Fruit fly (Drosophila melanogaster) whole organism, wandering third instar larva: Measurements from ENCODE around the gene Rpn10.
A peak's percentile ranks its signal among the peaks of the same experiment; 100 is the strongest.

Experiments
- Abd-B ChIP-seq: fragments of >200 bp; optimal IDR thresholded peaks from 2 replicates; lab custom pipeline; 2017; ENCODE audit warnings: missing biosample characterization, missing genetic modification characterization
- CG32264 ChIP-seq: fragments of 200-800 bp; sonication (Bioruptor generic); optimal IDR thresholded peaks from 2 replicates; lab custom pipeline; 2016; ENCODE audit warnings: missing biosample characterization, missing genetic modification characterization
- CG9705 ChIP-seq: fragments of 200-800 bp; sonication (Bioruptor generic); optimal IDR thresholded peaks from 2 replicates; lab custom pipeline; 2018; ENCODE audit warnings: missing biosample characterization, mild to moderate bottlenecking, missing genetic modification characterization
- CrebA ChIP-seq: fragments of 200-800 bp; sonication (Bioruptor generic); optimal IDR thresholded peaks from 2 replicates; lab custom pipeline; 2016; ENCODE audit warnings: missing biosample characterization, mild to moderate bottlenecking, missing genetic modification characterization, borderline replicate concordance
- Dfd ChIP-seq: fragments of >200 bp; optimal IDR thresholded peaks from 2 replicates; lab custom pipeline; 2017; ENCODE audit warnings: missing biosample characterization, missing genetic modification characterization
- Dif ChIP-seq: fragments of 200-275, 200-300 bp; sonication (Bioruptor generic); optimal IDR thresholded peaks from 2 replicates; lab custom pipeline; 2018; ENCODE audit warnings: missing biosample characterization, missing genetic modification characterization; ENCODE audit not compliant: partially characterized antibody
- GATAd ChIP-seq: sonication (Bioruptor generic); optimal IDR thresholded peaks from 2 replicates; lab custom pipeline; 2016; ENCODE audit warnings: missing biosample characterization, missing genetic modification characterization
- HLH106 ChIP-seq: fragments of 200-800 bp; optimal IDR thresholded peaks from 3 replicates; lab custom pipeline; 2019; ENCODE audit warnings: missing biosample characterization, mild to moderate bottlenecking, missing genetic modification characterization, moderate library complexity
- Hnf4 ChIP-seq: fragments of 200-800 bp; sonication (Bioruptor generic); optimal IDR thresholded peaks from 2 replicates; lab custom pipeline; 2016; ENCODE audit warnings: missing biosample characterization, mild to moderate bottlenecking, missing genetic modification characterization
- Hr78 ChIP-seq: fragments of >200 bp; optimal IDR thresholded peaks from 2 replicates; lab custom pipeline; 2017; ENCODE audit warnings: missing biosample characterization, missing genetic modification characterization
- Hr83 ChIP-seq: fragments of 200-300 bp; sonication (Bioruptor generic); optimal IDR thresholded peaks from 2 replicates; lab custom pipeline; 2016; ENCODE audit warnings: missing biosample characterization, mild to moderate bottlenecking, missing genetic modification characterization, moderate library complexity; ENCODE audit not compliant: poor library complexity, severe bottlenecking
- Jra ChIP-seq: sonication (Bioruptor generic); optimal IDR thresholded peaks from 2 replicates; lab custom pipeline; 2016; ENCODE audit warnings: missing biosample characterization, missing genetic modification characterization
- Mio ChIP-seq: sonication (Bioruptor generic); optimal IDR thresholded peaks from 2 replicates; lab custom pipeline; 2016; ENCODE audit warnings: missing biosample characterization, missing genetic modification characterization
- Myc ChIP-seq: fragments of >200 bp; optimal IDR thresholded peaks from 2 replicates; lab custom pipeline; 2017
- N ChIP-seq: fragments of >200 bp; optimal IDR thresholded peaks from 2 replicates; lab custom pipeline; 2018; ENCODE audit warnings: missing biosample characterization, missing external identifiers, missing genetic modification characterization
- OdsH ChIP-seq: fragments of 200-800 bp; sonication (Bioruptor generic); optimal IDR thresholded peaks from 2 replicates; lab custom pipeline; 2016; ENCODE audit warnings: missing biosample characterization, mild to moderate bottlenecking, missing genetic modification characterization
- Rel ChIP-seq, 2 experiments: fragments of 200-800 bp; sonication (Bioruptor generic) in 1 of 2; optimal IDR thresholded peaks; 2 replicates in 1 of 2; 3 replicates in 1 of 2; lab custom pipeline; 2016 to 2019; ENCODE audit warnings: mild to moderate bottlenecking in 2 of 2, missing biosample characterization in 2 of 2, missing genetic modification characterization in 2 of 2, moderate library complexity in 1 of 2
- Sp1 ChIP-seq: fragments of 200-800 bp; sonication (Bioruptor generic); optimal IDR thresholded peaks from 3 replicates; lab custom pipeline; 2019; ENCODE audit warnings: missing biosample characterization, mild to moderate bottlenecking, missing genetic modification characterization, moderate library complexity
- Vsx2 ChIP-seq: fragments of 200-300, 225-300 bp; sonication (Bioruptor generic); optimal IDR thresholded peaks from 2 replicates; lab custom pipeline; 2018; ENCODE audit warnings: missing biosample characterization, missing genetic modification characterization; ENCODE audit not compliant: partially characterized antibody
- br ChIP-seq: fragments of 200-800 bp; sonication (Bioruptor generic); optimal IDR thresholded peaks from 2 replicates; lab custom pipeline; 2016; ENCODE audit warnings: missing biosample characterization, missing genetic modification characterization
- brk ChIP-seq: fragments of 200-800 bp; sonication (Bioruptor generic); optimal IDR thresholded peaks from 2 replicates; lab custom pipeline; 2016; ENCODE audit warnings: missing biosample characterization, mild to moderate bottlenecking, missing genetic modification characterization
- dl ChIP-seq, 2 experiments: fragments of 175-275, 200-275 bp in 1 of 2; fragments of 200-275 bp in 1 of 2; sonication (Bioruptor generic); optimal IDR thresholded peaks; lab custom pipeline; 2018; ENCODE audit warnings: mild to moderate bottlenecking in 2 of 2, missing biosample characterization in 2 of 2, missing genetic modification characterization in 2 of 2, moderate library complexity in 2 of 2; ENCODE audit not compliant: partially characterized antibody in 2 of 2, insufficient read depth in 1 of 2
- dmrt93B ChIP-seq: fragments of 200-800 bp; sonication (Bioruptor generic); optimal IDR thresholded peaks from 2 replicates; lab custom pipeline; 2018; ENCODE audit warnings: missing biosample characterization, mild to moderate bottlenecking, missing genetic modification characterization
- dsf ChIP-seq: sonication (Bioruptor generic); optimal IDR thresholded peaks from 2 replicates; lab custom pipeline; 2016; ENCODE audit warnings: missing biosample characterization, missing genetic modification characterization, borderline replicate concordance
- ey ChIP-seq: fragments of 200-800 bp; sonication (Bioruptor generic); optimal IDR thresholded peaks from 2 replicates; lab custom pipeline; 2016; ENCODE audit warnings: missing biosample characterization, missing genetic modification characterization
- foxo ChIP-seq, 2 experiments: fragments of 200-800 bp; sonication (Bioruptor generic); optimal IDR thresholded peaks; 2 replicates in 1 of 2; 3 replicates in 1 of 2; lab custom pipeline; 2016 to 2017; ENCODE audit warnings: missing biosample characterization in 2 of 2, missing genetic modification characterization in 2 of 2
- fru ChIP-seq: fragments of 200-800 bp; sonication (Bioruptor generic); optimal IDR thresholded peaks from 3 replicates; lab custom pipeline; 2016; ENCODE audit warnings: missing biosample characterization, mild to moderate bottlenecking, missing genetic modification characterization
- h ChIP-seq: fragments of 200-800 bp; sonication (Bioruptor generic); optimal IDR thresholded peaks from 3 replicates; lab custom pipeline; 2016; ENCODE audit warnings: missing biosample characterization, mild to moderate bottlenecking, missing genetic modification characterization
- jim ChIP-seq: fragments of 175-275, 200-325 bp; sonication (Bioruptor generic); optimal IDR thresholded peaks from 2 replicates; lab custom pipeline; 2016; ENCODE audit warnings: missing biosample characterization, mild to moderate bottlenecking, missing genetic modification characterization
- lola ChIP-seq: fragments of >200 bp; optimal IDR thresholded peaks from 2 replicates; lab custom pipeline; 2017; ENCODE audit warnings: missing biosample characterization, missing genetic modification characterization
- pan ChIP-seq: fragments of >200 bp; optimal IDR thresholded peaks from 2 replicates; lab custom pipeline; 2017
- psq ChIP-seq: fragments of 200-800 bp; sonication (Bioruptor generic); optimal IDR thresholded peaks from 3 replicates; lab custom pipeline; 2017; ENCODE audit warnings: missing biosample characterization, mild to moderate bottlenecking, missing genetic modification characterization, moderate library complexity
- rgr ChIP-seq: fragments of 200-800 bp; sonication (Bioruptor generic); optimal IDR thresholded peaks from 3 replicates; lab custom pipeline; 2016; ENCODE audit warnings: missing biosample characterization, mild to moderate bottlenecking, missing genetic modification characterization
- sage ChIP-seq: fragments of 200-800 bp; sonication (Bioruptor generic); optimal IDR thresholded peaks from 2 replicates; lab custom pipeline; 2016; ENCODE audit warnings: missing biosample characterization, mild to moderate bottlenecking, missing genetic modification characterization
- sv ChIP-seq: fragments of 200-800 bp; sonication (Bioruptor generic); optimal IDR thresholded peaks from 3 replicates; lab custom pipeline; 2016; ENCODE audit warnings: missing biosample characterization, missing genetic modification characterization
- tai ChIP-seq: sonication (Bioruptor generic); optimal IDR thresholded peaks from 2 replicates; lab custom pipeline; 2016; ENCODE audit warnings: missing biosample characterization, missing genetic modification characterization
- usp ChIP-seq: fragments of >200 bp; optimal IDR thresholded peaks from 2 replicates; lab custom pipeline; 2017; ENCODE audit warnings: missing biosample characterization, missing genetic modification characterization
- woc ChIP-seq: sonication (Bioruptor generic); optimal IDR thresholded peaks from 2 replicates; lab custom pipeline; 2016; ENCODE audit warnings: missing biosample characterization, mild to moderate bottlenecking, missing genetic modification characterization

The Rpn10 gene

dm6 chr3L:21515823-21516715 lies 20.7 kb upstream of the Rpn10 start, which contains the start of the genes SAK and Cdk12:
SAK (minus strand) TSS chr3L:21515887.
Cdk12 (plus strand) TSS chr3L:21516306.
- TF ChIP-seq woc (GFP tag; lab: Kevin White, UChicago) (peak; percentile 55), lola (GFP tag; lab: Kevin White, UChicago) (no peak), dsf (GFP tag; lab: Kevin White, UChicago) (peak; percentile 34), Sp1 (GFP tag; lab: Kevin White, UChicago) (peak; percentile 87), Rel (GFP tag; optimal IDR thresholded peaks at IDR 0.05; lab: Kevin White, UChicago) (peak; percentile 42), Rel (tag; optimal IDR thresholded peaks at IDR 0.05; lab: Kevin White, UChicago) (peak; percentile 48), pan (lab: Kevin White, UChicago) (no peak), psq (GFP tag; lab: Kevin White, UChicago) (peak; percentile 80), GATAd (peak; percentile 50), br (peak; percentile 56), CrebA (GFP tag; lab: Kevin White, UChicago) (no peak), CG32264 (GFP tag; lab: Kevin White, UChicago) (no peak), usp (GFP tag; lab: Kevin White, UChicago) (no peak), CG9705 (GFP tag; lab: Kevin White, UChicago) (peak; percentile 71), h (GFP tag; lab: Kevin White, UChicago) (peak; percentile 70), Hr78 (GFP tag; lab: Kevin White, UChicago) (peak; percentile 64), sage (GFP tag; lab: Kevin White, UChicago) (peak; percentile 55), rgr (GFP tag; lab: Kevin White, UChicago) (peak; percentile 85), Dfd (GFP tag; lab: Kevin White, UChicago) (no peak), Myc (lab: Kevin White, UChicago) (peak; percentile 18), HLH106 (tag; lab: Kevin White, UChicago) (peak; percentile 90), jim (GFP tag; lab: Kevin White, UChicago) (no peak), Hnf4 (GFP tag; lab: Kevin White, UChicago) (peak; percentile 71), Jra (peak; percentile 62), Mio (no peak), Abd-B (GFP tag; lab: Kevin White, UChicago) (no peak), Vsx2 (GFP tag; lab: Kevin White, UChicago) (no peak), dl (GFP tag; optimal IDR thresholded peaks at IDR 0.05; lab: Kevin White, UChicago; ENCODE audit: insufficient read depth in 1 of 2, partially characterized antibody in 2 of 2) (no peak), N (GFP tag; lab: Kevin White, UChicago) (peak; percentile 69), dmrt93B (GFP tag; lab: Kevin White, UChicago) (peak; percentile 80), brk (GFP tag; lab: Kevin White, UChicago) (peak; percentile 57), foxo (GFP tag; optimal IDR thresholded peaks at IDR 0.05; lab: Kevin White, UChicago) (peak in 1 of 2 experiments; percentile 89), fru (GFP tag; lab: Kevin White, UChicago) (peak; percentile 79), ey (GFP tag; lab: Kevin White, UChicago) (peak; percentile 58), OdsH (GFP tag; lab: Kevin White, UChicago) (peak; percentile 77), Dif (GFP tag; lab: Kevin White, UChicago) (no peak), Hr83 (peak; percentile 82), sv (GFP tag; lab: Kevin White, UChicago) (peak; percentile 79), tai (GFP tag; lab: Kevin White, UChicago) (no peak)
